Fruit fly (Drosophila melanogaster) whole organism, embryonic: ENCODE measurements around the gene Rabex-5.

ENCODE experiments used
- ATbp ChIP-seq: fragments of 200-800 bp; sonication (Bioruptor generic); optimal IDR thresholded peaks from 2 replicates; lab custom pipeline; 2017; ENCODE audit warnings: missing biosample characterization, mild to moderate bottlenecking, missing genetic modification characterization, missing genetic modification reagents
- Asciz ChIP-seq: fragments of 200-800 bp; sonication (Bioruptor generic); optimal IDR thresholded peaks from 2 replicates; lab custom pipeline; 2017; ENCODE audit warnings: missing biosample characterization, mild to moderate bottlenecking, missing genetic modification characterization, missing genetic modification reagents
- Atf-2 ChIP-seq: fragments of 200-800 bp; sonication (Bioruptor generic); optimal IDR thresholded peaks from 2 replicates; lab custom pipeline; 2016; ENCODE audit warnings: missing biosample characterization, missing genetic modification characterization
- CG10274 ChIP-seq: fragments of 200-800 bp; sonication (Bioruptor generic); optimal IDR thresholded peaks from 3 replicates; lab custom pipeline; 2017; ENCODE audit warnings: missing biosample characterization, mild to moderate bottlenecking, missing genetic modification characterization
- CG14710 ChIP-seq: fragments of 200-800 bp; sonication (Bioruptor generic); optimal IDR thresholded peaks from 3 replicates; lab custom pipeline; 2019; ENCODE audit warnings: missing biosample characterization, mild to moderate bottlenecking, missing genetic modification characterization, moderate library complexity
- CG15269 ChIP-seq: fragments of 200-800 bp; sonication (Bioruptor generic); optimal IDR thresholded peaks from 2 replicates; lab custom pipeline; 2018; ENCODE audit warnings: missing biosample characterization, mild to moderate bottlenecking, missing genetic modification characterization, moderate library complexity
- CG1529 ChIP-seq: fragments of 200-800 bp; sonication (Bioruptor generic); optimal IDR thresholded peaks from 3 replicates; lab custom pipeline; 2018; ENCODE audit warnings: missing biosample characterization, missing genetic modification characterization
- CG16813 ChIP-seq: fragments of 200-800 bp; sonication (Bioruptor generic); IDR thresholded peaks from 3 replicates; pipeline ENCODE4 v1.3.6; 2022; ENCODE audit warnings: missing biosample characterization, missing genetic modification characterization; ENCODE audit not compliant: partially characterized antibody
- CG17186 ChIP-seq: fragments of 200-800 bp; sonication (Bioruptor generic); optimal IDR thresholded peaks from 3 replicates; lab custom pipeline; 2017; ENCODE audit warnings: missing biosample characterization, missing genetic modification reagents, missing genetic modification characterization
- CG17361 ChIP-seq: fragments of 200-800 bp; sonication (Bioruptor generic); IDR thresholded peaks from 3 replicates; pipeline ENCODE4 v1.3.6; 2022; ENCODE audit warnings: missing biosample characterization, missing genetic modification characterization
- CG17802 ChIP-seq: fragments of 200-800 bp; sonication (Bioruptor generic); optimal IDR thresholded peaks from 2 replicates; lab custom pipeline; 2018; ENCODE audit warnings: missing biosample characterization, mild to moderate bottlenecking, missing genetic modification characterization, moderate library complexity
- CG2712 ChIP-seq: fragments of 200-800 bp; optimal IDR thresholded peaks from 3 replicates; lab custom pipeline; 2019; ENCODE audit warnings: missing biosample characterization, mild to moderate bottlenecking, missing genetic modification characterization, moderate library complexity
- CG30020 ChIP-seq: fragments of 200-800 bp; optimal IDR thresholded peaks from 2 replicates; lab custom pipeline; 2019; ENCODE audit warnings: missing biosample characterization, mild to moderate bottlenecking, missing genetic modification characterization, moderate library complexity
- CG3995 ChIP-seq: fragments of 200-800 bp; sonication (Bioruptor generic); optimal IDR thresholded peaks from 3 replicates; lab custom pipeline; 2016; ENCODE audit warnings: missing biosample characterization, missing genetic modification characterization
- CG43689 ChIP-seq: fragments of 200-800 bp; sonication (Bioruptor generic); IDR thresholded peaks from 2 replicates; pipeline ENCODE4 v1.3.6; 2022; ENCODE audit warnings: missing biosample characterization, missing genetic modification characterization
- CG4404 ChIP-seq: fragments of 200-800 bp; sonication (Bioruptor generic); IDR thresholded peaks from 2 replicates; pipeline ENCODE4 v1.3.6; 2022; ENCODE audit warnings: missing biosample characterization, missing genetic modification characterization
- CG4730 ChIP-seq: fragments of 200-800 bp; sonication (Bioruptor generic); IDR thresholded peaks from 2 replicates; pipeline ENCODE4 v1.3.6; 2022; ENCODE audit warnings: missing biosample characterization, missing genetic modification characterization
- CG5953 ChIP-seq: fragments of 200-800 bp; sonication (Bioruptor generic); IDR thresholded peaks from 2 replicates; pipeline ENCODE4 v1.3.6; 2022; ENCODE audit warnings: missing biosample characterization, missing genetic modification characterization
- CG6765 ChIP-seq: fragments of 200-800 bp; sonication (Bioruptor generic); optimal IDR thresholded peaks from 3 replicates; lab custom pipeline; 2017; ENCODE audit warnings: missing biosample characterization, mild to moderate bottlenecking, missing genetic modification characterization
- CG9727 ChIP-seq: fragments of 200-800 bp; sonication (Bioruptor generic); optimal IDR thresholded peaks from 3 replicates; lab custom pipeline; 2017; ENCODE audit warnings: missing biosample characterization, mild to moderate bottlenecking, missing genetic modification characterization
- CrebB ChIP-seq: fragments of 200-800 bp; sonication (Bioruptor generic); optimal IDR thresholded peaks from 3 replicates; lab custom pipeline; 2018; ENCODE audit warnings: missing biosample characterization, mild to moderate bottlenecking, missing genetic modification characterization
- D19A ChIP-seq: fragments of 200-800 bp; optimal IDR thresholded peaks from 3 replicates; lab custom pipeline; 2019; ENCODE audit warnings: missing biosample characterization, mild to moderate bottlenecking, missing genetic modification characterization, moderate library complexity
- Dp ChIP-seq: fragments of 200-800 bp; sonication (Bioruptor generic); optimal IDR thresholded peaks from 2 replicates; lab custom pipeline; 2018; ENCODE audit warnings: missing biosample characterization, mild to moderate bottlenecking, missing genetic modification characterization, moderate library complexity
- Ets65A ChIP-seq: fragments of 200-800 bp; sonication (Bioruptor generic); peaks from one replicate; lab custom pipeline; 2016; ENCODE audit warnings: missing biosample characterization, missing genetic modification characterization
- H15 ChIP-seq: fragments of 200-800 bp; sonication (Bioruptor generic); IDR thresholded peaks from 3 replicates; pipeline ENCODE4 v1.3.6; 2022; ENCODE audit warnings: missing biosample characterization, missing genetic modification characterization
- Jarid2 ChIP-seq: fragments of 200-800 bp; sonication (Bioruptor generic); optimal IDR thresholded peaks from 3 replicates; lab custom pipeline; 2017; ENCODE audit warnings: mild to moderate bottlenecking, missing biosample characterization, missing genetic modification reagents, missing genetic modification characterization
- NC2α ChIP-seq: fragments of 200-800 bp; sonication (Bioruptor generic); optimal IDR thresholded peaks from 2 replicates; lab custom pipeline; 2016; ENCODE audit warnings: missing biosample characterization, missing genetic modification characterization
- NfI ChIP-seq: fragments of 200-800 bp; sonication (Bioruptor generic); optimal IDR thresholded peaks from 3 replicates; lab custom pipeline; 2018; ENCODE audit warnings: missing biosample characterization, mild to moderate bottlenecking, missing genetic modification characterization, moderate library complexity
- Pdp1 ChIP-seq, 2 experiments: fragments of 200-800 bp; sonication (Bioruptor generic); optimal IDR thresholded peaks; 3 replicates each; lab custom pipeline; 2016; ENCODE audit warnings: missing biosample characterization in 2 of 2, missing genetic modification characterization in 2 of 2, mild to moderate bottlenecking in 1 of 2, moderate library complexity in 1 of 2
- Stat92E ChIP-seq, 3 experiments: fragments of >200 bp in 2 of 3; fragments of 200-800 bp in 1 of 3; sonication (Bioruptor generic) in 1 of 3; optimal IDR thresholded peaks; 2 replicates each; lab custom pipeline; 2017 to 2019; ENCODE audit warnings: missing biosample characterization in 3 of 3, missing genetic modification characterization in 3 of 3, mild to moderate bottlenecking in 1 of 3, moderate library complexity in 1 of 3
- abd-A ChIP-seq: fragments of 200-800 bp; sonication (Bioruptor generic); optimal IDR thresholded peaks from 3 replicates; lab custom pipeline; 2019; ENCODE audit warnings: missing biosample characterization, mild to moderate bottlenecking, missing genetic modification characterization, moderate library complexity
- ap ChIP-seq: fragments of 200-800 bp; sonication (Bioruptor generic); IDR thresholded peaks from 2 replicates; pipeline ENCODE4 v1.3.6; 2022; ENCODE audit warnings: missing biosample characterization, missing genetic modification characterization
- chinmo ChIP-seq: fragments of 200-800 bp; sonication (Bioruptor generic); IDR thresholded peaks from 4 replicates; pipeline ENCODE4 v1.3.6; 2022; ENCODE audit warnings: missing biosample characterization, missing genetic modification characterization; ENCODE audit not compliant: partially characterized antibody
- gem ChIP-seq: fragments of 200-800 bp; sonication (Bioruptor generic); optimal IDR thresholded peaks from 2 replicates; lab custom pipeline; 2019; ENCODE audit warnings: missing biosample characterization, mild to moderate bottlenecking, missing genetic modification characterization, moderate library complexity
- gfzf ChIP-seq: fragments of 200-800 bp; sonication (Bioruptor generic); optimal IDR thresholded peaks from 2 replicates; lab custom pipeline; 2016; ENCODE audit warnings: missing biosample characterization, mild to moderate bottlenecking, missing genetic modification characterization, moderate library complexity
- grau ChIP-seq: fragments of 200-800 bp; optimal IDR thresholded peaks from 3 replicates; lab custom pipeline; 2019; ENCODE audit warnings: missing biosample characterization, mild to moderate bottlenecking, missing genetic modification characterization, moderate library complexity
- gsb-n ChIP-seq: fragments of 200-800 bp; sonication (Bioruptor generic); optimal IDR thresholded peaks from 3 replicates; lab custom pipeline; 2018; ENCODE audit warnings: missing biosample characterization, mild to moderate bottlenecking, missing genetic modification characterization
- gt ChIP-seq: fragments of 200-800 bp; sonication (Bioruptor generic); IDR thresholded peaks from 2 replicates; pipeline ENCODE4 v1.3.6; 2022; ENCODE audit warnings: missing biosample characterization, missing genetic modification characterization
- h ChIP-seq: fragments of >200 bp; optimal IDR thresholded peaks from 2 replicates; lab custom pipeline; 2017
- hb ChIP-seq: fragments of 200-800 bp; sonication (Bioruptor generic); IDR thresholded peaks from 3 replicates; pipeline ENCODE4 v1.3.6; 2022; ENCODE audit warnings: missing biosample characterization, missing genetic modification characterization; ENCODE audit not compliant: partially characterized antibody
- lbe ChIP-seq: fragments of 200-800 bp; sonication (Bioruptor generic); optimal IDR thresholded peaks from 2 replicates; lab custom pipeline; 2016; ENCODE audit warnings: missing biosample characterization, mild to moderate bottlenecking, missing genetic modification characterization
- lmd ChIP-seq: fragments of 200-800 bp; sonication (Bioruptor generic); IDR thresholded peaks from 2 replicates; pipeline ENCODE4 v1.3.6; 2022; ENCODE audit warnings: missing biosample characterization, missing genetic modification characterization
- nau ChIP-seq: fragments of 200-800 bp; sonication (Bioruptor generic); optimal IDR thresholded peaks from 3 replicates; lab custom pipeline; 2017; ENCODE audit warnings: missing biosample characterization, mild to moderate bottlenecking, missing genetic modification characterization, missing genetic modification reagents
- nerfin-2 ChIP-seq: fragments of 200-800 bp; sonication (Bioruptor generic); IDR thresholded peaks from 2 replicates; pipeline ENCODE4 v1.3.6; 2022; ENCODE audit warnings: missing biosample characterization, missing genetic modification characterization; ENCODE audit not compliant: partially characterized antibody
- ro ChIP-seq: fragments of 200-800 bp; sonication (Bioruptor generic); IDR thresholded peaks from 2 replicates; pipeline ENCODE4 v1.3.6; 2022; ENCODE audit warnings: missing biosample characterization, missing genetic modification characterization
- slp2 ChIP-seq: fragments of 200-800 bp; sonication (Bioruptor generic); optimal IDR thresholded peaks from 2 replicates; lab custom pipeline; 2016; ENCODE audit warnings: missing biosample characterization, missing genetic modification characterization
- stc ChIP-seq: fragments of 200-800 bp; sonication (Bioruptor generic); IDR thresholded peaks from 2 replicates; pipeline ENCODE4 v1.3.6; 2022; ENCODE audit warnings: missing biosample characterization, missing genetic modification characterization
- toy ChIP-seq: fragments of 200-800 bp; sonication (Bioruptor generic); IDR thresholded peaks from 2 replicates; pipeline ENCODE4 v1.3.6; 2022; ENCODE audit warnings: missing biosample characterization, missing genetic modification characterization
- yki ChIP-seq: fragments of >200 bp; optimal IDR thresholded peaks from 3 replicates; lab custom pipeline; 2018
- zen ChIP-seq: fragments of 200-800 bp; sonication (Bioruptor generic); optimal IDR thresholded peaks from 3 replicates; lab custom pipeline; 2018; ENCODE audit warnings: missing biosample characterization, mild to moderate bottlenecking, missing genetic modification characterization, moderate library complexity

Gene Rabex-5

DNA sequence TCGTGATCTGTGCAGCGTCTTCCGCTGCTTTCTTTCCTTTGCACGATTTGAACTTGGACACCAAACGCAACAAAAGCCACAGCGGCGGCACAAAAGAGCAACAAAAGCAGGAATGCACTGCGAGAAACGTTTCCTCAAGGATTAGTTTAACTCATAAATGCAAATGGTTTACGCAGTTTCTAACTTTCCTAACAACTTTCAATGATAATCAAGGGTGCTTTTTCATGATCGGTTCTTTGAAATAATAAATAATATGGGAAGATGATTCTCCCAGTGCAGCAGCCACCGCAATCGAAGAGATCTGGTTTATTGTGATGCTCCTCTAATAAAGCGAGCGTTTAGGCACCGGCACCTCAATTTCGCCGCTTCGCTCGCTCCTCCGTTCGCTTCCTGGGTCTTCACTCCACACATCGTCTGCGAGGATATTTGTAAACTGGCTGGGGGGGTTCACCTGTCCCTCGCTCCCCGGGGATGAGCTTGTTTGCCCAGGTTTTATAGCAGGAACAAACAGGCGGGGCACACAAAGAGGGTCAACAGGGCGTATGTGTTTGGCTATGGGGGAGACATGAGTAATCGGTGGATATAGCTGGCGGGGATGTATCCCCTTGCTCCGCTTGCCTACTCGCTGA is 23.5 kb downstream of the Rabex-5 start (continued):
- TF ChIP-seq CG3995 (GFP tag; lab: Kevin White, UChicago) (no peak), D19A (tag; lab: Kevin White, UChicago) (peak; percentile 77), NC2α (GFP tag; lab: Kevin White, UChicago) (peak; percentile 28), CG15269 (tag; lab: Kevin White, UChicago) (peak; percentile 73), lbe (GFP tag; lab: Kevin White, UChicago) (peak; percentile 97), ro (GFP tag; lab: Robert Waterston, UW) (peak; percentile 45; the same call in 1 of the 2 replicates), CG5953 (GFP tag; lab: Robert Waterston, UW) (peak; percentile 80), CG4404 (0 out of 2 replicates have a peak, but pooled peaks have one; percentile 29), zen (peak; percentile 38), toy (no peak), gt (peak; percentile 38; the same call in 1 of the 2 replicates), CrebB (tag; lab: Kevin White, UChicago) (peak; percentile 58), grau (peak; percentile 66), CG30020 (no peak), CG16813 (GFP tag; lab: Robert Waterston, UW) (no peak), CG2712 (peak; percentile 89), CG43689 (GFP tag; lab: Robert Waterston, UW) (peak; percentile 30; the same call in 1 of the 2 replicates), CG9727 (GFP tag; lab: Kevin White, UChicago) (peak; percentile 3), nerfin-2 (GFP tag; lab: Robert Waterston, UW) (no peak), H15 (peak; percentile 70), nau (GFP tag; lab: Kevin White, UChicago) (no peak), yki (lab: Kevin White, UChicago) (no peak), hb (GFP tag; lab: Robert Waterston, UW) (no peak), abd-A (tag; lab: Kevin White, UChicago) (no peak), gfzf (GFP tag; lab: Kevin White, UChicago) (peak; percentile 2), CG17186 (GFP tag; lab: Kevin White, UChicago) (peak; percentile 39), NfI (GFP tag; lab: Kevin White, UChicago) (peak; percentile 80), Jarid2 (GFP tag; lab: Kevin White, UChicago) (peak; percentile 7), CG14710 (tag; lab: Kevin White, UChicago) (peak; percentile 73), CG17802 (tag; lab: Kevin White, UChicago) (peak; percentile 71), CG1529 (GFP tag; lab: Kevin White, UChicago) (peak; percentile 81), lmd (peak; percentile 74; the same call in 1 of the 2 replicates), ap (GFP tag; lab: Robert Waterston, UW) (peak; percentile 56), gsb-n (tag; lab: Kevin White, UChicago) (no peak), ATbp (GFP tag; lab: Kevin White, UChicago) (peak; percentile 87), Atf-2 (GFP tag; lab: Kevin White, UChicago) (peak; percentile 52), CG17361 (GFP tag; lab: Robert Waterston, UW) (peak; percentile 79), Dp (GFP tag; lab: Kevin White, UChicago) (no peak), Asciz (GFP tag; lab: Kevin White, UChicago) (peak; percentile 88), Stat92E (GFP tag; optimal IDR thresholded peaks at IDR 0.05; lab: Kevin White, UChicago) (no peak), CG4730 (GFP tag; lab: Robert Waterston, UW) (peak; percentile 59), CG10274 (GFP tag; lab: Kevin White, UChicago) (peak; percentile 10), chinmo (GFP tag; lab: Robert Waterston, UW) (no peak), stc (GFP tag; lab: Robert Waterston, UW) (peak; percentile 88), Ets65A (GFP tag; lab: Kevin White, UChicago) (no peak), gem (tag; lab: Kevin White, UChicago) (peak; percentile 85), CG6765 (GFP tag; lab: Kevin White, UChicago) (no peak), Pdp1 (GFP tag; optimal IDR thresholded peaks at IDR 0.05; lab: Kevin White, UChicago) (peak; percentile 24 to 72), h (no peak), slp2 (GFP tag; lab: Kevin White, UChicago) (peak; percentile 67)
